Worm (Caenorhabditis elegans): ENCODE data around the gene cyp-33C5.

cyp-33C5 gene

ce11 chrV:2230912-2231311, 13.9 kb upstream of the cyp-33C5 start, which contains the start of gene nhr-134 (continued):
- TF ChIP-seq duxl-1 (tag; optimal IDR thresholded peaks at IDR 0.05; ENCODE audit: poor library complexity) (no peak), nhr-102 (tag; optimal IDR thresholded peaks at IDR 0.05) (no peak), hlh-30 (tag; optimal IDR thresholded peaks at IDR 0.05; ENCODE audit: insufficient read depth) (peak; percentile 87), tag-97 (GFP tag; IDR thresholded peaks at IDR 0.05) (no peak), unc-62 (GFP tag; optimal IDR thresholded peaks at IDR 0.05 in 1 of 2) (peak in 1 of 2 experiments; percentile 55), unc-62 (tag; optimal IDR thresholded peaks at IDR 0.05) (no peak), attf-4 (tag; optimal IDR thresholded peaks at IDR 0.05) (no peak), daf-19 (GFP tag; conservative IDR thresholded peaks at IDR 0.05) (no peak), Y48G9A.11 (GFP tag; IDR thresholded peaks at IDR 0.05) (no peak), ceh-62 (tag; optimal IDR thresholded peaks at IDR 0.05) (no peak)

- TF ChIP-seq ama-1 (optimal IDR thresholded peaks at IDR 0.05) (no peak), zfp-2 (tag; optimal IDR thresholded peaks at IDR 0.05) (no peak), fkh-10 (GFP tag; optimal IDR thresholded peaks at IDR 0.05) (no peak)
Observed at ce11 chrV:2233177-2233576, 11.6 kb upstream of the cyp-33C5 start, which contains the start of gene nhr-96. Gene nhr-96 (plus strand): TSS chrV:2233477.

- TF ChIP-seq dve-1 (tag; optimal IDR thresholded peaks at IDR 0.05; ENCODE audit: insufficient read depth): peak; percentile 34
- TF ChIP-seq cey-2 (tag; optimal IDR thresholded peaks at IDR 0.05; ENCODE audit: borderline replicate concordance, insufficient read depth): no peak
- peak in 1 of 2 experiments; percentile 35 for TF ChIP-seq unc-62 (GFP tag; optimal IDR thresholded peaks at IDR 0.05 in 1 of 2)
- no peak for TF ChIP-seq unc-62 (tag; optimal IDR thresholded peaks at IDR 0.05)
- TF ChIP-seq daf-16 (GFP tag; optimal IDR thresholded peaks at IDR 0.05): no peak
- TF ChIP-seq daf-16 (tag; optimal IDR thresholded peaks at IDR 0.05): peak; percentile 10
- TF ChIP-seq pqm-1 (tag; optimal IDR thresholded peaks at IDR 0.05): peak; percentile 5
- TF ChIP-seq nhr-28 (tag; optimal IDR thresholded peaks at IDR 0.05): peak; percentile 91
- no peak for TF ChIP-seq F44E2.7 (GFP tag; IDR thresholded peaks at IDR 0.05)
- TF ChIP-seq D1046.2 (GFP tag; IDR thresholded peaks at IDR 0.05): no peak
- TF ChIP-seq dpl-1 (GFP tag; optimal IDR thresholded peaks at IDR 0.05): no peak
- TF ChIP-seq hlh-30 (tag; optimal IDR thresholded peaks at IDR 0.05; ENCODE audit: insufficient read depth): peak; percentile 32
- no peak for TF ChIP-seq lin-38 (GFP tag; IDR thresholded peaks at IDR 0.05)
- TF ChIP-seq mep-1 (tag; optimal IDR thresholded peaks at IDR 0.05): peak; percentile 19
- peak; percentile 75 for TF ChIP-seq dmd-6 (GFP tag; IDR thresholded peaks at IDR 0.05)
- peak; percentile 8 for TF ChIP-seq nhr-102 (tag; optimal IDR thresholded peaks at IDR 0.05)
- peak; percentile 52 for TF ChIP-seq hlh-11 (tag; optimal IDR thresholded peaks at IDR 0.05)
- peak; percentile 14 for TF ChIP-seq nhr-77 (tag; optimal IDR thresholded peaks at IDR 0.05)
- no peak for TF ChIP-seq unc-130 (GFP tag; optimal IDR thresholded peaks at IDR 0.05)
Observed at ce11 chrV:2235848-2236247, 9.0 kb upstream of the cyp-33C5 start, which contains the start of gene cyp-33C4. Gene cyp-33C4 (plus strand): TSS chrV:2236140.

ce11 chrV:2238012-2238411, 6.8 kb upstream of the cyp-33C5 start:
- TF ChIP-seq zip-2 (tag; optimal IDR thresholded peaks at IDR 0.05): no peak
- TF ChIP-seq nhr-28 (tag; optimal IDR thresholded peaks at IDR 0.05): peak; percentile 28
- no peak for TF ChIP-seq daf-16 (GFP tag; optimal IDR thresholded peaks at IDR 0.05)
- peak; percentile 37 for TF ChIP-seq daf-16 (tag; optimal IDR thresholded peaks at IDR 0.05)
- TF ChIP-seq unc-62 (GFP tag; optimal IDR thresholded peaks at IDR 0.05 in 1 of 2): peak in 1 of 2 experiments; percentile 28
- no peak for TF ChIP-seq unc-62 (tag; optimal IDR thresholded peaks at IDR 0.05)
- peak; percentile 14 for TF ChIP-seq dve-1 (tag; optimal IDR thresholded peaks at IDR 0.05; ENCODE audit: insufficient read depth)

ce11 chrV:2242630-2243029, 2.2 kb upstream of the cyp-33C5 start, which contains the start of gene cyp-33C3:
Gene cyp-33C3 (plus strand): TSS chrV:2242778.
- TF ChIP-seq nhr-28 (tag; optimal IDR thresholded peaks at IDR 0.05) (peak; percentile 84), aly-2 (tag; optimal IDR thresholded peaks at IDR 0.05) (no peak), dmd-6 (GFP tag; IDR thresholded peaks at IDR 0.05) (peak; percentile 28; the same call in 1 of the 2 replicates), daf-16 (GFP tag; optimal IDR thresholded peaks at IDR 0.05) (no peak), daf-16 (tag; optimal IDR thresholded peaks at IDR 0.05) (peak; percentile 9)

- TF ChIP-seq tag-97 (GFP tag; IDR thresholded peaks at IDR 0.05): no peak
Observed at ce11 chrV:2249310-2249709, 4.5 kb downstream of the cyp-33C5 start, which contains the start of gene cyp-33C6. Gene cyp-33C6 (minus strand): TSS chrV:2249410.

All from whole organism, L4 larva.